Fruit fly (Drosophila melanogaster): ENCODE results near the gene CG4872.

Gene CG4872

DNA sequence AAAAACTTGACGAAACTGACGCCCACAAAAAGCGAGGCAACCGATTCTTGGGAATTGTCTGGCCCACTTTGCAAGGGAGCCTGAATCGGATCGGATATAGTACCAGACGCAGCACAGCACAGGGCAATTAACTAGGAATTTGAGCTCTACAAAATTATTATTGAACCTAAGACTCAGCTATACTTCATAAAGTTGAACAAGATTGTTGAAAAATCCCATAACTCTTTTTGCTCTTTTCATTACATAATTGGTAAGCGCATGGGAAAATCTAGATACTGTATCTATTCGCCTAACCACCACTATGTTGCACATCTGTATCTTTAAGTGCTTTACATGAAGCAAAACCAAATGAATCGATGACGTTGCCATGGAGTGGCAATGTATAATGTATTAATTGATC lies 48.0 kb upstream of the CG4872 start (continued):
- TF ChIP-seq HmgZ (tag; optimal IDR thresholded peaks at IDR 0.05) (peak; percentile 16), p53 (GFP tag; optimal IDR thresholded peaks at IDR 0.05) (no peak), HHEX (GFP tag; optimal IDR thresholded peaks at IDR 0.05) (peak; percentile 64), D19A (tag; optimal IDR thresholded peaks at IDR 0.05) (peak; percentile 70), gfzf (GFP tag; optimal IDR thresholded peaks at IDR 0.05) (no peak), grau (tag; optimal IDR thresholded peaks at IDR 0.05) (peak; percentile 76), Fer1 (GFP tag; optimal IDR thresholded peaks at IDR 0.05) (peak; percentile 57), Tbp (GFP tag; optimal IDR thresholded peaks at IDR 0.05) (no peak), Rx (GFP tag; IDR thresholded peaks at IDR 0.05) (peak; percentile 60), Asciz (GFP tag; optimal IDR thresholded peaks at IDR 0.05) (peak; percentile 74), lmd (GFP tag; IDR thresholded peaks at IDR 0.05) (peak; percentile 82), Sox100B (GFP tag; optimal IDR thresholded peaks at IDR 0.05) (peak; percentile 70), Max (GFP tag; optimal IDR thresholded peaks at IDR 0.05) (peak; percentile 27), amos (GFP tag; IDR thresholded peaks at IDR 0.05; ENCODE audit: partially characterized antibody) (no peak), CG16815 (GFP tag; optimal IDR thresholded peaks at IDR 0.05) (peak; percentile 24), bowl (GFP tag; IDR thresholded peaks at IDR 0.05) (no peak), Ravus (GFP tag; IDR thresholded peaks at IDR 0.05) (no peak), ro (GFP tag; IDR thresholded peaks at IDR 0.05) (no peak), Antp (GFP tag; optimal IDR thresholded peaks at IDR 0.05) (peak; percentile 68), z (GFP tag; IDR thresholded peaks at IDR 0.05) (no peak), CG10147 (GFP tag; optimal IDR thresholded peaks at IDR 0.05) (peak; percentile 34), inv (GFP tag; IDR thresholded peaks at IDR 0.05; ENCODE audit: partially characterized antibody) (no peak), org-1 (GFP tag; optimal IDR thresholded peaks at IDR 0.05) (peak; percentile 66), CG5180 (GFP tag; optimal IDR thresholded peaks at IDR 0.05) (peak; percentile 60), Gsc (GFP tag; IDR thresholded peaks at IDR 0.05) (peak; percentile 36; the same call in 1 of the 2 replicates), ase (GFP tag; IDR thresholded peaks at IDR 0.05) (peak; percentile 51; the same call in 1 of the 3 replicates), trh (GFP tag; optimal IDR thresholded peaks at IDR 0.05) (no peak), CG6272 (GFP tag; IDR thresholded peaks at IDR 0.05) (no peak), CG14965 (GFP tag; optimal IDR thresholded peaks at IDR 0.05; ENCODE audit: borderline replicate concordance) (peak; percentile 53), CG31388 (GFP tag; optimal IDR thresholded peaks at IDR 0.05) (no peak), pfk (GFP tag; optimal IDR thresholded peaks at IDR 0.05) (no peak), CG30431 (GFP tag; optimal IDR thresholded peaks at IDR 0.05) (peak; percentile 64), CG12236 (GFP tag; optimal IDR thresholded peaks at IDR 0.05) (peak; percentile 51), fd64A (GFP tag; optimal IDR thresholded peaks at IDR 0.05) (peak; percentile 57), CG7556 (GFP tag; optimal IDR thresholded peaks at IDR 0.05) (peak; percentile 61), NC2α (GFP tag; optimal IDR thresholded peaks at IDR 0.05) (no peak), cas (GFP tag; IDR thresholded peaks at IDR 0.05) (no peak), ftz-f1 (GFP tag; optimal IDR thresholded peaks at IDR 0.05) (no peak), Doc3 (GFP tag; IDR thresholded peaks at IDR 0.05; ENCODE audit: partially characterized antibody) (no peak), wdn (GFP tag; IDR thresholded peaks at IDR 0.05) (peak; percentile 57; the same call in 1 of the 2 replicates), twi (tag; optimal IDR thresholded peaks at IDR 0.05) (peak; percentile 52), tll (GFP tag; optimal IDR thresholded peaks at IDR 0.05) (no peak), btn (GFP tag; optimal IDR thresholded peaks at IDR 0.05) (peak; percentile 73), aop (GFP tag; IDR thresholded peaks at IDR 0.05) (0 out of 2 replicates have a peak, but pooled peaks have one; percentile 39), CG1024 (GFP tag; IDR thresholded peaks at IDR 0.05) (peak; percentile 61), tna (GFP tag; IDR thresholded peaks at IDR 0.05; ENCODE audit: partially characterized antibody) (no peak), Bteb2 (GFP tag; optimal IDR thresholded peaks at IDR 0.05) (peak; percentile 40), Bdp1 (GFP tag; optimal IDR thresholded peaks at IDR 0.05) (peak; percentile 27), nom (GFP tag; optimal IDR thresholded peaks at IDR 0.05) (peak; percentile 64), CG12942 (GFP tag; optimal IDR thresholded peaks at IDR 0.05) (peak; percentile 53), CG17385 (GFP tag; optimal IDR thresholded peaks at IDR 0.05) (peak; percentile 70)
